Fruit fly (Drosophila melanogaster) whole organism, embryonic: ENCODE data around the gene CG18081.

ENCODE experiments used
- Awh ChIP-seq: fragments of 200-800 bp; sonication (Bioruptor generic); IDR thresholded peaks from 2 replicates; pipeline ENCODE4, ENCODE4 v1.3.6; 2022; ENCODE audit warnings: missing biosample characterization, missing genetic modification characterization
- B-H1 ChIP-seq: fragments of 200-800 bp; sonication (Bioruptor generic); IDR thresholded peaks from 3 replicates; pipeline ENCODE4 v1.3.6; 2022; ENCODE audit warnings: missing biosample characterization, missing genetic modification characterization
- Bgb ChIP-seq: fragments of 200-800 bp; sonication (Bioruptor generic); IDR thresholded peaks from 2 replicates; pipeline ENCODE4 v1.3.6; 2022; ENCODE audit warnings: missing biosample characterization, missing genetic modification characterization; ENCODE audit not compliant: partially characterized antibody
- C15 ChIP-seq: fragments of 200-800 bp; sonication (Bioruptor generic); IDR thresholded peaks from 3 replicates; pipeline ENCODE4 v1.3.6; 2022; ENCODE audit warnings: missing biosample characterization, missing genetic modification characterization
- CG10321 ChIP-seq: fragments of 200-800 bp; sonication (Bioruptor generic); IDR thresholded peaks from 2 replicates; pipeline ENCODE4 v1.3.6; 2022; ENCODE audit warnings: missing biosample characterization, missing genetic modification characterization
- CG10654 ChIP-seq: fragments of 200-800 bp; sonication (Bioruptor generic); optimal IDR thresholded peaks from 2 replicates; lab custom pipeline; 2016; ENCODE audit warnings: missing biosample characterization, missing genetic modification characterization
- CG11085 ChIP-seq: fragments of 200-800 bp; sonication (Bioruptor generic); IDR thresholded peaks from 2 replicates; pipeline ENCODE4 v1.3.6; 2022; ENCODE audit warnings: missing biosample characterization, missing genetic modification characterization
- CG11398 ChIP-seq: fragments of 200-800 bp; sonication (Bioruptor generic); optimal IDR thresholded peaks from 2 replicates; lab custom pipeline; 2016; ENCODE audit warnings: missing biosample characterization, missing genetic modification characterization
- CG11504 ChIP-seq: fragments of 200-800 bp; sonication (Bioruptor generic); optimal IDR thresholded peaks from 3 replicates; lab custom pipeline; 2019; ENCODE audit warnings: missing biosample characterization, mild to moderate bottlenecking, missing genetic modification characterization, moderate library complexity
- CG15514 ChIP-seq: fragments of 200-800 bp; sonication (Bioruptor generic); optimal IDR thresholded peaks from 3 replicates; lab custom pipeline; 2017; ENCODE audit warnings: missing biosample characterization, missing genetic modification characterization, mild to moderate bottlenecking, moderate library complexity, missing genetic modification reagents
- CG17359 ChIP-seq: fragments of 200-800 bp; sonication (Bioruptor generic); optimal IDR thresholded peaks from 3 replicates; lab custom pipeline; 2018; ENCODE audit warnings: missing biosample characterization, mild to moderate bottlenecking, missing genetic modification characterization, moderate library complexity
- CG2120 ChIP-seq: fragments of 200-800 bp; sonication (Bioruptor generic); optimal IDR thresholded peaks from 3 replicates; lab custom pipeline; 2016; ENCODE audit warnings: missing biosample characterization, missing genetic modification characterization
- CG30403 ChIP-seq: fragments of 200-800 bp; sonication (Bioruptor generic); optimal IDR thresholded peaks from 3 replicates; lab custom pipeline; 2016; ENCODE audit warnings: missing biosample characterization, missing genetic modification characterization
- CG6683 ChIP-seq: fragments of 200-800 bp; sonication (Bioruptor generic); optimal IDR thresholded peaks from 2 replicates; lab custom pipeline; 2017; ENCODE audit warnings: missing biosample characterization, mild to moderate bottlenecking, missing genetic modification characterization, missing genetic modification reagents
- CG7839 ChIP-seq: fragments of 200-800 bp; sonication (Bioruptor generic); optimal IDR thresholded peaks from 3 replicates; lab custom pipeline; 2018; ENCODE audit warnings: missing biosample characterization, mild to moderate bottlenecking, missing genetic modification characterization, moderate library complexity
- CG8089 ChIP-seq: fragments of 200-800 bp; sonication (Bioruptor generic); optimal IDR thresholded peaks from 3 replicates; lab custom pipeline; 2016; ENCODE audit warnings: missing biosample characterization, missing genetic modification characterization
- CG9817 ChIP-seq: fragments of 200-800 bp; sonication (Bioruptor generic); optimal IDR thresholded peaks from 2 replicates; lab custom pipeline; 2018; ENCODE audit warnings: missing biosample characterization, mild to moderate bottlenecking, missing genetic modification characterization, moderate library complexity
- D19A ChIP-seq: fragments of 200-800 bp; optimal IDR thresholded peaks from 3 replicates; lab custom pipeline; 2019; ENCODE audit warnings: missing biosample characterization, mild to moderate bottlenecking, missing genetic modification characterization, moderate library complexity
- Eip74EF ChIP-seq, 2 experiments: fragments of 200-800 bp in 1 of 2; fragments of >200 bp in 1 of 2; sonication (Bioruptor generic) in 1 of 2; optimal IDR thresholded peaks; 2 replicates each; lab custom pipeline; 2017 to 2019; ENCODE audit warnings: missing biosample characterization in 2 of 2, missing genetic modification characterization in 2 of 2, mild to moderate bottlenecking in 1 of 2, moderate library complexity in 1 of 2
- Ets65A ChIP-seq: fragments of 200-800 bp; sonication (Bioruptor generic); peaks from one replicate; lab custom pipeline; 2016; ENCODE audit warnings: missing biosample characterization, missing genetic modification characterization
- Hey ChIP-seq: fragments of 200-800 bp; sonication (Bioruptor generic); optimal IDR thresholded peaks from 3 replicates; lab custom pipeline; 2018; ENCODE audit warnings: missing biosample characterization, mild to moderate bottlenecking, missing genetic modification characterization
- HmgD ChIP-seq: fragments of 200-800 bp; sonication (Bioruptor generic); optimal IDR thresholded peaks from 3 replicates; lab custom pipeline; 2016; ENCODE audit warnings: missing biosample characterization, missing genetic modification characterization
- Hr78 ChIP-seq, 2 experiments: fragments of 200-800 bp in 1 of 2; fragments of >200 bp in 1 of 2; sonication (Bioruptor generic) in 1 of 2; optimal IDR thresholded peaks; 2 replicates each; lab custom pipeline; 2017 to 2019; ENCODE audit warnings: missing biosample characterization in 2 of 2, missing genetic modification characterization in 2 of 2, mild to moderate bottlenecking in 1 of 2, moderate library complexity in 1 of 2
- NfI ChIP-seq: fragments of 200-800 bp; sonication (Bioruptor generic); optimal IDR thresholded peaks from 3 replicates; lab custom pipeline; 2018; ENCODE audit warnings: missing biosample characterization, mild to moderate bottlenecking, missing genetic modification characterization, moderate library complexity
- Sox100B ChIP-seq: fragments of 200-800 bp; sonication (Bioruptor generic); optimal IDR thresholded peaks from 3 replicates; lab custom pipeline; 2018; ENCODE audit warnings: missing biosample characterization, mild to moderate bottlenecking, missing genetic modification characterization
- Usf ChIP-seq: fragments of 200-800 bp; sonication (Bioruptor generic); optimal IDR thresholded peaks from 2 replicates; lab custom pipeline; 2017; ENCODE audit warnings: missing genotype, missing biosample characterization, missing genetic modification characterization
- Xbp1 ChIP-seq: fragments of 200-800 bp; sonication (Bioruptor generic); optimal IDR thresholded peaks from 3 replicates; lab custom pipeline; 2016; ENCODE audit warnings: missing biosample characterization, mild to moderate bottlenecking, missing genetic modification characterization
- crc ChIP-seq: fragments of 200-800 bp; sonication (Bioruptor generic); optimal IDR thresholded peaks from 2 replicates; lab custom pipeline; 2016; ENCODE audit warnings: missing biosample characterization, missing genetic modification characterization
- dysf ChIP-seq: fragments of 200-800 bp; sonication (Bioruptor generic); IDR thresholded peaks from 3 replicates; pipeline ENCODE4 v1.3.6; 2022; ENCODE audit warnings: missing biosample characterization, missing genetic modification characterization
- eve ChIP-seq, 2 experiments: fragments of >200 bp; optimal IDR thresholded peaks; 2 replicates each; lab custom pipeline; 2017; ENCODE audit warnings: missing biosample characterization in 2 of 2, missing genetic modification characterization in 2 of 2
- ftz-f1 ChIP-seq: fragments of 200-800 bp; sonication (Bioruptor generic); optimal IDR thresholded peaks from 2 replicates; lab custom pipeline; 2016; ENCODE audit warnings: missing biosample characterization, missing genetic modification characterization
- grau ChIP-seq: fragments of 200-800 bp; optimal IDR thresholded peaks from 3 replicates; lab custom pipeline; 2019; ENCODE audit warnings: missing biosample characterization, mild to moderate bottlenecking, missing genetic modification characterization, moderate library complexity
- grn ChIP-seq: fragments of 200-800 bp; sonication (Bioruptor generic); optimal IDR thresholded peaks from 3 replicates; lab custom pipeline; 2017; ENCODE audit warnings: missing biosample characterization, missing genetic modification characterization
- hb ChIP-seq: fragments of 200-800 bp; sonication (Bioruptor generic); IDR thresholded peaks from 3 replicates; pipeline ENCODE4 v1.3.6; 2022; ENCODE audit warnings: missing biosample characterization, missing genetic modification characterization; ENCODE audit not compliant: partially characterized antibody
- kay ChIP-seq: fragments of 200-800 bp; sonication (Bioruptor generic); optimal IDR thresholded peaks from 2 replicates; lab custom pipeline; 2016; ENCODE audit warnings: missing biosample characterization, missing genetic modification characterization
- lab ChIP-seq: fragments of 200-800 bp; sonication (Bioruptor generic); optimal IDR thresholded peaks from 3 replicates; lab custom pipeline; 2017; ENCODE audit warnings: missing biosample characterization, missing genetic modification characterization, mild to moderate bottlenecking, moderate library complexity, missing genetic modification reagents
- lola ChIP-seq, 3 experiments: fragments of >200 bp in 2 of 3; fragments of 200-800 bp in 1 of 3; sonication (Bioruptor generic) in 1 of 3; optimal IDR thresholded peaks; 2 replicates each; lab custom pipeline; 2017 to 2019; ENCODE audit warnings: missing biosample characterization in 3 of 3, missing genetic modification characterization in 3 of 3, mild to moderate bottlenecking in 1 of 3, moderate library complexity in 1 of 3
- onecut ChIP-seq: fragments of 200-800 bp; sonication (Bioruptor generic); IDR thresholded peaks from 2 replicates; pipeline ENCODE4 v1.3.6; 2022; ENCODE audit warnings: missing biosample characterization, missing genetic modification characterization
- p53 ChIP-seq: fragments of 200-800 bp; sonication (Bioruptor generic); optimal IDR thresholded peaks from 2 replicates; lab custom pipeline; 2016; ENCODE audit warnings: missing biosample characterization, missing genetic modification characterization
- ro ChIP-seq: fragments of 200-800 bp; sonication (Bioruptor generic); IDR thresholded peaks from 2 replicates; pipeline ENCODE4 v1.3.6; 2022; ENCODE audit warnings: missing biosample characterization, missing genetic modification characterization
- slp2 ChIP-seq: fragments of 200-800 bp; sonication (Bioruptor generic); optimal IDR thresholded peaks from 2 replicates; lab custom pipeline; 2016; ENCODE audit warnings: missing biosample characterization, missing genetic modification characterization
- sug ChIP-seq: fragments of 200-800 bp; optimal IDR thresholded peaks from 2 replicates; lab custom pipeline; 2019; ENCODE audit warnings: missing biosample characterization, mild to moderate bottlenecking, missing genetic modification characterization, moderate library complexity
- tap ChIP-seq: fragments of 200-800 bp; optimal IDR thresholded peaks from 3 replicates; lab custom pipeline; 2019; ENCODE audit warnings: missing biosample characterization, mild to moderate bottlenecking, missing genetic modification characterization, moderate library complexity
- tll ChIP-seq, 2 experiments: fragments of 200-800 bp in 1 of 2; fragments of >200 bp in 1 of 2; sonication (Bioruptor generic) in 1 of 2; optimal IDR thresholded peaks; 2 replicates each; lab custom pipeline; 2017 to 2019; ENCODE audit warnings: missing biosample characterization in 2 of 2, missing genetic modification characterization in 2 of 2, mild to moderate bottlenecking in 1 of 2, moderate library complexity in 1 of 2
- trh ChIP-seq: fragments of 200-800 bp; sonication (Bioruptor generic); optimal IDR thresholded peaks from 2 replicates; lab custom pipeline; 2016; ENCODE audit warnings: missing biosample characterization, missing genetic modification characterization
- ttk ChIP-seq: fragments of 200-800 bp; sonication (Bioruptor generic); IDR thresholded peaks from 2 replicates; pipeline ENCODE4 v2.1.2; 2022; ENCODE audit warnings: missing biosample characterization, missing genetic modification characterization
- twi ChIP-seq: fragments of 200-800 bp; optimal IDR thresholded peaks from 2 replicates; lab custom pipeline; 2019; ENCODE audit warnings: missing biosample characterization, mild to moderate bottlenecking, missing genetic modification characterization, moderate library complexity
- wek ChIP-seq: fragments of 200-800 bp; sonication (Bioruptor generic); optimal IDR thresholded peaks from 3 replicates; lab custom pipeline; 2018; ENCODE audit warnings: missing biosample characterization, mild to moderate bottlenecking, missing genetic modification characterization, moderate library complexity

CG18081 gene

dm6 chr3L:15823780-15824423, 11.3 kb downstream of the CG18081 start (continued):
- TF ChIP-seq wek (peak; percentile 5), Hey (tag; lab: Kevin White, UChicago) (peak; percentile 10)
- TF ChIP-seq, all 482 proteins: peak for 57

dm6 chr3L:15816714-15817113, 18.5 kb downstream of the CG18081 start, which contains the start of gene CkIIalpha-i1:
CkIIalpha-i1 (plus strand) TSS chr3L:15816979.
- TF ChIP-seq CG9817 (no peak), Xbp1 (GFP tag; lab: Kevin White, UChicago) (no peak), Usf (GFP tag; lab: Kevin White, UChicago) (no peak), CG7839 (tag; lab: Kevin White, UChicago) (no peak), Sox100B (GFP tag; lab: Kevin White, UChicago) (no peak), Bgb (GFP tag; lab: Robert Waterston, UW) (peak; percentile 96), eve (GFP tag; optimal IDR thresholded peaks at IDR 0.05; lab: Kevin White, UChicago) (peak in 1 of 2 experiments; percentile 57), ttk (no peak), C15 (GFP tag; lab: Robert Waterston, UW) (no peak), B-H1 (GFP tag; lab: Robert Waterston, UW) (no peak), trh (no peak), lab (GFP tag; lab: Kevin White, UChicago) (no peak), D19A (tag; lab: Kevin White, UChicago) (no peak), Ets65A (GFP tag; lab: Kevin White, UChicago) (no peak), CG17359 (no peak), HmgD (GFP tag; lab: Kevin White, UChicago) (no peak), tap (tag; lab: Kevin White, UChicago) (no peak), Awh (no peak), sug (no peak), crc (GFP tag; lab: Kevin White, UChicago) (no peak), onecut (GFP tag; lab: Robert Waterston, UW) (no peak), p53 (no peak), kay (no peak), CG11504 (no peak), CG6683 (no peak), CG2120 (no peak), slp2 (GFP tag; lab: Kevin White, UChicago) (no peak), grn (no peak), CG8089 (GFP tag; lab: Kevin White, UChicago) (no peak), hb (peak; percentile 97), NfI (no peak), dysf (GFP tag; lab: Robert Waterston, UW) (no peak), ro (GFP tag; lab: Robert Waterston, UW) (no peak), lola (GFP tag; optimal IDR thresholded peaks at IDR 0.05; lab: Kevin White, UChicago) (no peak), ftz-f1 (GFP tag; lab: Kevin White, UChicago) (no peak), Eip74EF (GFP tag; optimal IDR thresholded peaks at IDR 0.05; lab: Kevin White, UChicago) (no peak), twi (tag; lab: Kevin White, UChicago) (no peak), CG15514 (GFP tag; lab: Kevin White, UChicago) (no peak), CG10321 (GFP tag; lab: Robert Waterston, UW) (no peak), CG10654 (no peak), CG11398 (GFP tag; lab: Kevin White, UChicago) (no peak), CG30403 (no peak), tll (GFP tag; optimal IDR thresholded peaks at IDR 0.05; lab: Kevin White, UChicago) (peak in 1 of 2 experiments; percentile 3), CG11085 (GFP tag; lab: Robert Waterston, UW) (no peak), grau (no peak), Hr78 (GFP tag; optimal IDR thresholded peaks at IDR 0.05; lab: Kevin White, UChicago) (no peak)
